Fruit fly (Drosophila melanogaster): ENCODE results near the gene CG14230.

CG14230 gene

dm6 chrX:19745908-19746604 lies 42.1 kb downstream of the CG14230 start, which contains the start of gene parvin:
Gene parvin (plus strand): TSS chrX:19746041.
- TF ChIP-seq cic (GFP tag; optimal IDR thresholded peaks at IDR 0.05) (no peak), CG1620 (GFP tag; optimal IDR thresholded peaks at IDR 0.05) (no peak), CG7101 (tag; optimal IDR thresholded peaks at IDR 0.05) (peak; percentile 27), tj (GFP tag; optimal IDR thresholded peaks at IDR 0.05) (peak; percentile 86)

- no peak for TF ChIP-seq CG7045 (GFP tag; optimal IDR thresholded peaks at IDR 0.05)
These were observed 44.0 kb downstream of the CG14230 start, which contains the start of gene Alr for dm6 chrX:19748014-19748413. Gene Alr (plus strand): TSS chrX:19748314.

dm6 chrX:19748565-19748964 lies 44.6 kb downstream of the CG14230 start:
- TF ChIP-seq CG11617 (GFP tag; optimal IDR thresholded peaks at IDR 0.05), result peak; percentile 33
- TF ChIP-seq Mnt (GFP tag; optimal IDR thresholded peaks at IDR 0.05), result peak; percentile 32
- TF ChIP-seq toe (GFP tag; optimal IDR thresholded peaks at IDR 0.05), result no peak
- no peak for TF ChIP-seq kay (GFP tag; ENCODE audit: borderline replicate concordance)
- TF ChIP-seq CG1620 (GFP tag; optimal IDR thresholded peaks at IDR 0.05), result peak; percentile 49
- no peak for TF ChIP-seq cic (GFP tag; optimal IDR thresholded peaks at IDR 0.05)
- TF ChIP-seq bab1 (GFP tag; optimal IDR thresholded peaks at IDR 0.05), result peak; percentile 17
- TF ChIP-seq Hr96 (GFP tag; optimal IDR thresholded peaks at IDR 0.05), result no peak
- TF ChIP-seq Crg-1 (GFP tag; optimal IDR thresholded peaks at IDR 0.05), result peak; percentile 50
- no peak for TF ChIP-seq ovo (GFP tag; optimal IDR thresholded peaks at IDR 0.05)
- TF ChIP-seq cnc (optimal IDR thresholded peaks at IDR 0.05), result no peak
- TF ChIP-seq pad (GFP tag; optimal IDR thresholded peaks at IDR 0.05), result no peak
- TF ChIP-seq CG5204 (GFP tag; optimal IDR thresholded peaks at IDR 0.05), result no peak
- no peak for TF ChIP-seq CG12768 (GFP tag; optimal IDR thresholded peaks at IDR 0.05)
- TF ChIP-seq CG7101 (tag; optimal IDR thresholded peaks at IDR 0.05), result no peak
- no peak for TF ChIP-seq CG33017 (tag; optimal IDR thresholded peaks at IDR 0.05)
- no peak for TF ChIP-seq CG7045 (GFP tag; optimal IDR thresholded peaks at IDR 0.05)
- TF ChIP-seq Clk (GFP tag; optimal IDR thresholded peaks at IDR 0.05), result no peak
- peak; percentile 13 for TF ChIP-seq CG14711 (tag; optimal IDR thresholded peaks at IDR 0.05)
- peak; percentile 76 for TF ChIP-seq tj (GFP tag; optimal IDR thresholded peaks at IDR 0.05)

- TF ChIP-seq cic (GFP tag; optimal IDR thresholded peaks at IDR 0.05), result peak; percentile 86
- TF ChIP-seq CG7101 (tag; optimal IDR thresholded peaks at IDR 0.05), result peak; percentile 63
- TF ChIP-seq CG5204 (GFP tag; optimal IDR thresholded peaks at IDR 0.05), result no peak
- peak; percentile 64 for TF ChIP-seq pad (GFP tag; optimal IDR thresholded peaks at IDR 0.05)
- no peak for TF ChIP-seq cnc (optimal IDR thresholded peaks at IDR 0.05)
- peak; percentile 57 for TF ChIP-seq tj (GFP tag; optimal IDR thresholded peaks at IDR 0.05)
- no peak for TF ChIP-seq kay (GFP tag; ENCODE audit: borderline replicate concordance)
- no peak for TF ChIP-seq CG33017 (tag; optimal IDR thresholded peaks at IDR 0.05)
- peak; percentile 79 for TF ChIP-seq bab1 (GFP tag; optimal IDR thresholded peaks at IDR 0.05)
- TF ChIP-seq CG7045 (GFP tag; optimal IDR thresholded peaks at IDR 0.05), result no peak
- peak; percentile 39 for TF ChIP-seq Crg-1 (GFP tag; optimal IDR thresholded peaks at IDR 0.05)
- TF ChIP-seq CG14711 (tag; optimal IDR thresholded peaks at IDR 0.05), result peak; percentile 59
- TF ChIP-seq ovo (GFP tag; optimal IDR thresholded peaks at IDR 0.05), result peak; percentile 78
- peak; percentile 62 for TF ChIP-seq CG11617 (GFP tag; optimal IDR thresholded peaks at IDR 0.05)
- TF ChIP-seq Mnt (GFP tag; optimal IDR thresholded peaks at IDR 0.05), result peak; percentile 91
- TF ChIP-seq CG1620 (GFP tag; optimal IDR thresholded peaks at IDR 0.05), result peak; percentile 0
These were observed 46.7 kb downstream of the CG14230 start, which contains the start of gene Abcd3 for dm6 chrX:19750626-19751149. Gene Abcd3 (plus strand): TSS chrX:19750770.

- TF ChIP-seq cic (GFP tag; optimal IDR thresholded peaks at IDR 0.05) (peak; percentile 48), Crg-1 (GFP tag; optimal IDR thresholded peaks at IDR 0.05) (no peak), Mnt (GFP tag; optimal IDR thresholded peaks at IDR 0.05) (peak; percentile 38)
These were observed 48.4 kb downstream of the CG14230 start for dm6 chrX:19752344-19752743.

dm6 chrX:19753710-19754109 lies 49.7 kb downstream of the CG14230 start:
- no peak for TF ChIP-seq Hr96 (GFP tag; optimal IDR thresholded peaks at IDR 0.05)
- TF ChIP-seq Clk (GFP tag; optimal IDR thresholded peaks at IDR 0.05), result no peak
- TF ChIP-seq CG33017 (tag; optimal IDR thresholded peaks at IDR 0.05), result no peak
- TF ChIP-seq CG14711 (tag; optimal IDR thresholded peaks at IDR 0.05), result no peak
- no peak for TF ChIP-seq cnc (optimal IDR thresholded peaks at IDR 0.05)
- no peak for TF ChIP-seq CG5204 (GFP tag; optimal IDR thresholded peaks at IDR 0.05)
- no peak for TF ChIP-seq cic (GFP tag; optimal IDR thresholded peaks at IDR 0.05)
- TF ChIP-seq Mnt (GFP tag; optimal IDR thresholded peaks at IDR 0.05), result no peak
- TF ChIP-seq ovo (GFP tag; optimal IDR thresholded peaks at IDR 0.05), result no peak
- no peak for TF ChIP-seq CG7045 (GFP tag; optimal IDR thresholded peaks at IDR 0.05)
- TF ChIP-seq CG12768 (GFP tag; optimal IDR thresholded peaks at IDR 0.05), result no peak
- no peak for TF ChIP-seq bab1 (GFP tag; optimal IDR thresholded peaks at IDR 0.05)
- TF ChIP-seq pad (GFP tag; optimal IDR thresholded peaks at IDR 0.05), result no peak
- TF ChIP-seq toe (GFP tag; optimal IDR thresholded peaks at IDR 0.05), result no peak

dm6 chrX:19754152-19754579 lies 50.2 kb downstream of the CG14230 start:
- TF ChIP-seq Mnt (GFP tag; optimal IDR thresholded peaks at IDR 0.05), result peak; percentile 1
- peak; percentile 8 for TF ChIP-seq pad (GFP tag; optimal IDR thresholded peaks at IDR 0.05)
- peak; percentile 3 for TF ChIP-seq CG12768 (GFP tag; optimal IDR thresholded peaks at IDR 0.05)
- peak; percentile 58 for TF ChIP-seq cic (GFP tag; optimal IDR thresholded peaks at IDR 0.05)
- TF ChIP-seq Clk (GFP tag; optimal IDR thresholded peaks at IDR 0.05), result no peak
